Worm (Caenorhabditis elegans) whole organism, midembryonic: ENCODE results near the gene srsx-35.

Experiments
- T22C8.4 ChIP-seq: fragments of 200-800 bp; sonication (Bioruptor generic); IDR thresholded peaks from 2 replicates; pipeline ENCODE4 v1.3.6; 2022; ENCODE audit warnings: missing genetic modification characterization, missing compliant biosample characterization
- klf-2 ChIP-seq: fragments of 200-800 bp; sonication (Bioruptor generic); conservative IDR thresholded peaks from 2 replicates; pipeline ENCODE4 v1.3.6; 2022; ENCODE audit warnings: missing genetic modification reagents, missing genetic modification characterization, missing compliant biosample characterization
- ref-1 ChIP-seq: fragments of 200-800 bp; sonication (Bioruptor generic); conservative IDR thresholded peaks from 2 replicates; pipeline ENCODE4 v1.3.6; 2022; ENCODE audit warnings: missing genetic modification reagents, missing genetic modification characterization, missing compliant biosample characterization
- tab-1 ChIP-seq: fragments of 200-800 bp; sonication (Bioruptor generic); IDR thresholded peaks from 2 replicates; pipeline ENCODE4 v1.3.6; 2022; ENCODE audit warnings: missing genetic modification characterization, missing compliant biosample characterization
- ztf-23 ChIP-seq: fragments of 200-800 bp; sonication (Bioruptor generic); IDR thresholded peaks from 2 replicates; pipeline ENCODE4 v1.3.6; 2022; ENCODE audit warnings: missing genetic modification reagents, missing genetic modification characterization, missing compliant biosample characterization
- ztf-29 ChIP-seq: fragments of 200-800 bp; sonication (Bioruptor generic); IDR thresholded peaks from 2 replicates; pipeline ENCODE4 v1.3.6; 2022; ENCODE audit warnings: missing genetic modification reagents, missing genetic modification characterization, missing compliant biosample characterization

DNA sequence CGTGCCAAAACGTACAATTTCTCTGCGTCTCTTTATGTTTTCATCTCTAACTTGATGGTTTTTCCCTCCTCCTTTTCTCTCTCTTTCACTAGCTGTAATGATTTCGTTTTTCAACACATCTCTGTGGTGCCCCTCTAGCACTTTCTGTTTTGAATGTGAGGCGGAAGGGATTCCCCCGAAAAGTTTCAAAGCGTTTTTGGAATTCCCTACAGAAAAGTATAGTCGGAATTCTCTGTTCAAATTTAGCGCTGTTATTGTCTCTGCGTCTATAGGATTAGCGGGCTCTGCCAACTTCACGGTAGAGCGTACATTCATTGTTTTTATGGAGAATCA lies 31.7 kb downstream of the srsx-35 start:
- TF ChIP-seq tab-1 (no peak), klf-2 (no peak), T22C8.4 (GFP tag; lab: Robert Waterston, UW) (no peak), ref-1 (no peak), ztf-29 (no peak), ztf-23 (GFP tag; lab: Robert Waterston, UW) (no peak)
